Worm (Caenorhabditis elegans): Measurements from ENCODE around the gene dld-1.

- no peak for TF ChIP-seq ceh-28 (tag; optimal IDR thresholded peaks at IDR 0.05)
- TF ChIP-seq nhr-11 (tag; optimal IDR thresholded peaks at IDR 0.05) = no peak
- TF ChIP-seq nfya-1 (tag; optimal IDR thresholded peaks at IDR 0.05; ENCODE audit: insufficient read depth) = no peak
- TF ChIP-seq pha-4 (tag; optimal IDR thresholded peaks at IDR 0.05) = no peak
- no peak for TF ChIP-seq nhr-23 (tag; optimal IDR thresholded peaks at IDR 0.05)
- TF ChIP-seq nhr-28 (tag; optimal IDR thresholded peaks at IDR 0.05) = no peak
- TF ChIP-seq nhr-237 (tag; optimal IDR thresholded peaks at IDR 0.05) = no peak
- no peak for TF ChIP-seq aly-2 (tag; optimal IDR thresholded peaks at IDR 0.05)
- no peak for TF ChIP-seq lin-39 (tag; optimal IDR thresholded peaks at IDR 0.05)
- no peak for TF ChIP-seq unc-62 (GFP tag; optimal IDR thresholded peaks at IDR 0.05)
- no peak for TF ChIP-seq elt-2 (tag; optimal IDR thresholded peaks at IDR 0.05)
- no peak for TF ChIP-seq nhr-25 (tag; optimal IDR thresholded peaks at IDR 0.05)
- no peak for TF ChIP-seq mdl-1 (tag; optimal IDR thresholded peaks at IDR 0.05)
- TF ChIP-seq ceh-82 (tag; optimal IDR thresholded peaks at IDR 0.05) = no peak
Measured at ce11 chrIV:14417128-14417527, 47.2 kb upstream of the dld-1 start, which contains the start of gene F55B11.6.

All from whole organism, L3 larva.